Fruit fly (Drosophila melanogaster) whole organism, pupa: Measurements from ENCODE around the gene RAF2.

Experiments used
- CG13204 ChIP-seq: fragments of 200-800 bp; sonication (Bioruptor generic); optimal IDR thresholded peaks from 2 replicates; lab custom pipeline; 2018; ENCODE audit warnings: missing biosample characterization, mild to moderate bottlenecking, missing genetic modification characterization, moderate library complexity
- CG17806 ChIP-seq: fragments of 200-800 bp; sonication (Bioruptor generic); optimal IDR thresholded peaks from 2 replicates; lab custom pipeline; 2018; ENCODE audit warnings: missing biosample characterization, mild to moderate bottlenecking, missing genetic modification characterization, moderate library complexity
- CG9948 ChIP-seq: fragments of 200-800 bp; sonication (Bioruptor generic); optimal IDR thresholded peaks from 2 replicates; lab custom pipeline; 2018; ENCODE audit warnings: missing biosample characterization, mild to moderate bottlenecking, missing genetic modification characterization, moderate library complexity
- Pif1A ChIP-seq: fragments of 200-800 bp; sonication (Bioruptor generic); optimal IDR thresholded peaks from 3 replicates; lab custom pipeline; 2016; ENCODE audit warnings: missing biosample characterization, missing genetic modification characterization

DNA sequence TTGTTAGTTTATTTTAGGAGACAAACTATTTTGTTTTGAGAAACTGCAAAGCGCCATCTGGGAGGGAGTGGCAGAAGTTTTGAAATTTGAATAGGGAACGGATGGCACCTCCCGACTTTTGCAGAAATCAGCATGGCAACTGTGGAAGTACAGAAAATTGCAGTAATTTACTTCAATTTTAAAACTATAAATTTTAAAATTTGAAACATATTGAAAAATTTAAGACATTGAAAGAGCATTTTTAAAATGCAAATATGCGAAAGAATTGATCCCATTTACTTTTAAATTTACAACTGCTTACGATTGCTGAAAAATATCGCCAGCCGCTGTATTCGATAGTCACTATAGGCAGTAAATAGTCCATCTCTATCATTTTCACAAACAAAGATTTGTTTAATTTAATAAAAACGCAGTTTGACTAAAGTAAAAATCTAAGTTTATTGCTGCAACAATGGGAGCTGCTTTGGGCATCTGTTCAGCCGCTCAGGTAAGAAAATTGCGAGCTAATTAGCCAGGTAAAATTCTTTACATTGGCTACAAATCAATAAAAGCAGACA, 26.3 kb downstream of the RAF2 start, which contains the start of gene Serinc:
- no peak for TF ChIP-seq CG13204 (GFP tag; lab: Kevin White, UChicago)
- no peak for TF ChIP-seq Pif1A (GFP tag; lab: Kevin White, UChicago)
- no peak for TF ChIP-seq CG9948 (tag; lab: Kevin White, UChicago)
- no peak for TF ChIP-seq CG17806 (tag; lab: Kevin White, UChicago)
